Worm (Caenorhabditis elegans) whole organism, L4 larva: ENCODE data around the gene cab-1.

Source experiments
- F10B5.3 ChIP-seq: sonication (generic microtip); optimal IDR thresholded peaks from 2 replicates; lab custom pipeline; 2016; ENCODE audit warnings: mild to moderate bottlenecking, missing genetic modification characterization, missing compliant biosample characterization
- F37D6.2 ChIP-seq: sonication (generic microtip); optimal IDR thresholded peaks from 2 replicates; lab custom pipeline; 2016; ENCODE audit warnings: mild to moderate bottlenecking, missing genetic modification characterization, missing compliant biosample characterization
- R02D3.7 ChIP-seq: fragments of 150-350 bp; sonication (generic microtip); optimal IDR thresholded peaks from 3 replicates; lab custom pipeline; 2014; ENCODE audit warnings: missing biosample characterization, missing genetic modification characterization
- Y105C5A.15 ChIP-seq: fragments of 200-800 bp; sonication (Bioruptor generic); IDR thresholded peaks from 2 replicates; pipeline ENCODE4 v1.3.6; 2022; ENCODE audit warnings: missing genetic modification characterization, missing compliant biosample characterization
- Y75B8A.6 ChIP-seq: fragments of 200-800 bp; sonication (Bioruptor generic); IDR thresholded peaks from 2 replicates; pipeline ENCODE4 v1.3.6; 2022; ENCODE audit warnings: missing genetic modification reagents, missing genetic modification characterization, missing compliant biosample characterization
- arid-1 ChIP-seq: fragments of 200-800 bp; sonication (Bioruptor generic); conservative IDR thresholded peaks from 2 replicates; pipeline ENCODE4 v1.3.6; 2022; ENCODE audit warnings: missing genetic modification reagents, missing genetic modification characterization, missing compliant biosample characterization
- daf-16 ChIP-seq, 3 experiments: sonication (generic microtip); optimal IDR thresholded peaks; 2 replicates each; lab custom pipeline; 2016 to 2017; ENCODE audit warnings: missing genetic modification characterization in 3 of 3, missing genetic modification reagents in 3 of 3, mild to moderate bottlenecking in 2 of 3, missing compliant biosample characterization in 2 of 3, missing biosample characterization in 1 of 3, moderate library complexity in 1 of 3
- dmd-6 ChIP-seq: fragments of 200-800 bp; sonication (Bioruptor generic); IDR thresholded peaks from 2 replicates; pipeline ENCODE4 v1.3.6; 2022; ENCODE audit warnings: missing genetic modification reagents, missing genetic modification characterization, missing compliant biosample characterization
- egl-43 ChIP-seq: fragments of 200-800 bp; sonication (Bioruptor generic); IDR thresholded peaks from 2 replicates; pipeline ENCODE4 v1.3.6; 2022; ENCODE audit warnings: missing genetic modification reagents, missing genetic modification characterization, missing compliant biosample characterization
- hlh-11 ChIP-seq: fragments of 200-800 bp; sonication (Bioruptor generic); optimal IDR thresholded peaks from 2 replicates; lab custom pipeline; 2018; ENCODE audit warnings: mild to moderate bottlenecking, missing genetic modification characterization, missing compliant biosample characterization
- lsy-2 ChIP-seq, 2 experiments: fragments of 150-350 bp in 1 of 2; sonication (generic microtip) in 1 of 2; optimal IDR thresholded peaks; 2 replicates each; lab custom pipeline; 2014 to 2017; ENCODE audit warnings: missing biosample characterization in 2 of 2, missing genetic modification characterization in 2 of 2
- madf-5 ChIP-seq, 2 experiments: fragments of 200-800 bp; sonication (Bioruptor generic); IDR thresholded peaks; 2 replicates each; pipeline ENCODE4 v1.3.6; 2022; ENCODE audit warnings: missing compliant biosample characterization in 2 of 2, missing genetic modification characterization in 2 of 2
- nhr-11 ChIP-seq: fragments of 150-350 bp; optimal IDR thresholded peaks from 2 replicates; lab custom pipeline; 2014; ENCODE audit warnings: missing biosample characterization, missing genetic modification characterization
- nhr-28 ChIP-seq: fragments of 150-350 bp; optimal IDR thresholded peaks from 2 replicates; lab custom pipeline; 2014; ENCODE audit warnings: missing biosample characterization, missing genetic modification characterization
- nhr-6 ChIP-seq: fragments of 150-350 bp; optimal IDR thresholded peaks from 2 replicates; lab custom pipeline; 2014; ENCODE audit warnings: missing biosample characterization, missing genetic modification characterization
- pqm-1 ChIP-seq: sonication (generic microtip); optimal IDR thresholded peaks from 2 replicates; lab custom pipeline; 2017; ENCODE audit warnings: missing biosample characterization, missing genetic modification characterization
- sdz-12 ChIP-seq: fragments of 200-800 bp; sonication (Bioruptor generic); optimal IDR thresholded peaks from 2 replicates; lab custom pipeline; 2018; ENCODE audit warnings: mild to moderate bottlenecking, missing genetic modification characterization, missing compliant biosample characterization
- unc-62 ChIP-seq, 3 experiments: fragments of 150-350 bp in 1 of 3; sonication (generic microtip); optimal IDR thresholded peaks in 2 of 3; peaks in 1 of 3; 1 replicate in 1 of 3; 2 replicates in 2 of 3; lab custom pipeline; 2014 to 2017; ENCODE audit warnings: missing biosample characterization in 3 of 3, missing genetic modification characterization in 3 of 3, missing genetic modification reagents in 3 of 3, missing genotype in 1 of 3
- ztf-7 ChIP-seq: fragments of 150-350 bp; optimal IDR thresholded peaks from 2 replicates; lab custom pipeline; 2014; ENCODE audit warnings: missing biosample characterization, missing genetic modification characterization

cab-1 gene

DNA sequence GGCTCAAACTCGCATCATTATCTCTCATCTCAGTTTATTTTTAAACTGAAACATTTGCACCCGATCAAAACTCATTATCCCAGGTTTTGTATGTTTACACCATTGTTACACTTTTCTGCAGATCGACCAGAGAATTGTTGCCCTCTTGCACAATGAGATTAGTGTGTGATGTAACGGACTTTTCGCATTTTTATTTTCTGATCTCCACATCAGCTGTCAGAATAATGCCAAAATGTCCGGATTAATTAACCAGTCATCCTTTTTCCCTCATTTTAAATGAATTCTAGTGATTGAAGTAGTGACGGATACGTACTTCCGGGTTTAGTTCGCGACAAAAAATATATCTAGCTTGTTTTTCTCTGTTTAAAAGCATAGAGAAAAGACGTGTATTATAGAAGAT is 54.1 kb downstream of the cab-1 start:
- peak; percentile 5 for TF ChIP-seq nhr-11 (tag; lab: Kevin White, UChicago)
- TF ChIP-seq unc-62 (GFP tag; optimal IDR thresholded peaks at IDR 0.05 in 1 of 2; lab: Kevin White, UChicago) = peak in 1 of 2 experiments; percentile 15
- TF ChIP-seq unc-62 (tag; optimal IDR thresholded peaks at IDR 0.05; lab: Kevin White, UChicago) = no peak
- TF ChIP-seq ztf-7 = no peak
- TF ChIP-seq F10B5.3 (tag; lab: Kevin White, UChicago) = no peak

DNA sequence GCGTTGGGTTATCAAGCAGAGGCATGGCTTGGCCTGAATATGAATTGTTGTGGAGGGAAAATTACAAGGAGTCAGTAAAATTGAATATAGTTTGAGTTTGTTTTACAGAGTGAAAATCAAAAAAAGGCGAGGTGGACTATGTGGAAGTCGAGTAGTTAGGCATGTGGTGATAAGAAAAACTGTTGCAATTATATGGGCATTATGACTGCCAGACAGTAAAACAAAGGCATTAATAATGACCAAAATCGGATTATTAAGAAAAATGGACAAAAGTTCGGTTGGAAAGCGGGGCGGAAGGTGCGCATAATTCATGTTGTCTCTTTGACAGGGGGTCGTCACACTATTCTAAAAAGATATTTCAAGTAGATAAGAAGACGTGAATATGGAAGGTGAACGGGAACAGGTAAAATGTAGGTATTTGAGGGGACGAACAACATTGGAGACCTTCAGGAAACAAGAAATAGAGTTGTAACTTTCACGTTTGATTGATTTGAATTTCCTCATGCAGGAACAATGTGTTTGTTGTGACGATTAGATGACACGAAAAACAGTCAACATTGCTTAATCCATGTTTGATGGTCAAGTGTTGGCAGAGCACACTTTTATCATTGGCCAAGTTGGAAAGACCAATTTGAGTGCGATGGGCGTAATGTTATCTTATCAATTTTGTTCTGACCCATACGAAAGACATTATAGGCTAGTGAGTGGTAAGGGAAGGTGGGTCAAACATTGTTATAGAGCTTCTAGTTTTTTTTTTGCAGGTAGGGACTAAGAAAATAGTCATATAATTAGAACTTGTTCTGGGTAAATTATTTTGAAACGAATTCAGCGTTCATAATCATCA is 58.4 kb downstream of the cab-1 start, which contains the start of gene mfsd-11:
Gene mfsd-11, minus strand, starts transcription at position 51 of the 844 bp plus-strand sequence.
- TF ChIP-seq Y105C5A.15 (GFP tag; lab: Robert Waterston, UW) = no peak
- TF ChIP-seq R02D3.7 = no peak
- peak; percentile 43 for TF ChIP-seq pqm-1
- TF ChIP-seq arid-1 (GFP tag; lab: Robert Waterston, UW) = no peak
- TF ChIP-seq lsy-2 (tag; optimal IDR thresholded peaks at IDR 0.05; lab: Kevin White, UChicago) = no peak
- TF ChIP-seq nhr-6 = no peak
- 0 out of 2 replicates have a peak, but pooled peaks have one; percentile 10 for TF ChIP-seq dmd-6
- TF ChIP-seq daf-16 (GFP tag; optimal IDR thresholded peaks at IDR 0.05; lab: Kevin White, UChicago) = no peak
- peak; percentile 43 for TF ChIP-seq daf-16 (tag; optimal IDR thresholded peaks at IDR 0.05; lab: Kevin White, UChicago)
- TF ChIP-seq Y75B8A.6 (GFP tag; lab: Robert Waterston, UW) = no peak
- no peak for TF ChIP-seq hlh-11 (tag; lab: Kevin White, UChicago)
- TF ChIP-seq egl-43 (GFP tag; lab: Robert Waterston, UW) = no peak
- TF ChIP-seq sdz-12 = no peak
- peak; percentile 13 for TF ChIP-seq nhr-28
- TF ChIP-seq F37D6.2 (tag; lab: Kevin White, UChicago) = no peak
- no peak for TF ChIP-seq madf-5 (GFP tag; IDR thresholded peaks at IDR 0.05; lab: Robert Waterston, UW)
- TF ChIP-seq unc-62 (GFP tag; optimal IDR thresholded peaks at IDR 0.05 in 1 of 2; lab: Kevin White, UChicago) = peak in 1 of 2 experiments; percentile 65
- TF ChIP-seq unc-62 (tag; optimal IDR thresholded peaks at IDR 0.05; lab: Kevin White, UChicago) = no peak
